Worm (Caenorhabditis elegans): Measurements from ENCODE around the gene srg-32.

ce11 chrV:10581837-10582300 lies 6.7 kb downstream of the srg-32 start, which contains the start of gene T21C9.6:
- TF ChIP-seq dve-1 (tag; optimal IDR thresholded peaks at IDR 0.05), result no peak
- TF ChIP-seq hlh-30 (tag; optimal IDR thresholded peaks at IDR 0.05; ENCODE audit: insufficient read depth), result no peak
- TF ChIP-seq F13H6.1 (tag; optimal IDR thresholded peaks at IDR 0.05), result no peak
- no peak for TF ChIP-seq nhr-11 (tag; optimal IDR thresholded peaks at IDR 0.05)

Data from whole organism, late embryonic.